Worm (Caenorhabditis elegans) whole organism, L1 larva: ENCODE data around the gene Y22D7AL.11.

Experiments used
- C34B4.2 ChIP-seq: sonication (generic microtip); optimal IDR thresholded peaks from 2 replicates; lab custom pipeline; 2017; ENCODE audit warnings: mild to moderate bottlenecking, missing genetic modification characterization, missing compliant biosample characterization
- F16B12.6 ChIP-seq: fragments of 150-350 bp; optimal IDR thresholded peaks from 2 replicates; lab custom pipeline; 2014; ENCODE audit warnings: missing biosample characterization, missing genetic modification characterization
- Y116A8C.19 ChIP-seq: sonication (generic microtip); optimal IDR thresholded peaks from 2 replicates; lab custom pipeline; 2016; ENCODE audit warnings: missing compliant biosample characterization, missing genetic modification characterization, borderline replicate concordance
- aha-1 ChIP-seq: fragments of 150-350 bp; optimal IDR thresholded peaks from 2 replicates; lab custom pipeline; 2014; ENCODE audit warnings: missing biosample characterization, missing genetic modification characterization
- ama-1 ChIP-seq: fragments of 150-350 bp; optimal IDR thresholded peaks from 2 replicates; lab custom pipeline; 2014
- blmp-1 ChIP-seq: fragments of 150-350 bp; optimal IDR thresholded peaks from 2 replicates; lab custom pipeline; 2014; ENCODE audit warnings: missing biosample characterization, missing genetic modification characterization
- ceh-8 ChIP-seq: fragments of 200-800 bp; sonication (Bioruptor generic); optimal IDR thresholded peaks from 2 replicates; lab custom pipeline; 2018; ENCODE audit warnings: mild to moderate bottlenecking, missing genetic modification characterization, moderate library complexity, missing compliant biosample characterization
- ces-1 ChIP-seq: fragments of 150-350 bp; optimal IDR thresholded peaks from 2 replicates; lab custom pipeline; 2014; ENCODE audit warnings: missing biosample characterization, missing genetic modification reagents, missing genetic modification characterization
- efl-1 ChIP-seq, 4 experiments: fragments of 150-350 bp; optimal IDR thresholded peaks in 3 of 4; peaks in 1 of 4; 1 replicate in 1 of 4; 2 replicates in 3 of 4; lab custom pipeline; 2014; ENCODE audit warnings: missing biosample characterization in 2 of 4, missing genetic modification characterization in 2 of 4, missing genetic modification reagents in 2 of 4
- efl-3 ChIP-seq: fragments of 200-800 bp; sonication (Bioruptor generic); optimal IDR thresholded peaks from 2 replicates; lab custom pipeline; 2018; ENCODE audit warnings: mild to moderate bottlenecking, missing genetic modification characterization, missing compliant biosample characterization
- egl-13 ChIP-seq: sonication (generic microtip); optimal IDR thresholded peaks from 2 replicates; lab custom pipeline; 2016; ENCODE audit warnings: missing genotype, missing genetic modification reagents, missing genetic modification characterization, missing compliant biosample characterization
- egl-27 ChIP-seq, 2 experiments: fragments of 150-350 bp in 1 of 2; sonication (generic microtip); optimal IDR thresholded peaks; 3 replicates each; lab custom pipeline; 2017 to 2018; ENCODE audit warnings: missing biosample characterization in 2 of 2, missing genetic modification characterization in 2 of 2, missing genetic modification reagents in 2 of 2
- elt-2 ChIP-seq: sonication (generic microtip); optimal IDR thresholded peaks from 2 replicates; lab custom pipeline; 2016; ENCODE audit warnings: missing genetic modification characterization, mild to moderate bottlenecking, inconsistent platforms, missing compliant biosample characterization, missing genetic modification reagents
- elt-3 ChIP-seq, 6 experiments: fragments of 150-350 bp in 1 of 6; sonication (generic microtip); optimal IDR thresholded peaks; 2 replicates each; lab custom pipeline; 2017 to 2018; ENCODE audit warnings: missing biosample characterization in 6 of 6, missing genetic modification characterization in 6 of 6, inconsistent platforms in 1 of 6
- fkh-10 ChIP-seq: sonication (generic microtip); optimal IDR thresholded peaks from 2 replicates; lab custom pipeline; 2017; ENCODE audit warnings: missing biosample characterization, missing genetic modification reagents, missing genetic modification characterization
- fkh-4 ChIP-seq: sonication (generic microtip); optimal IDR thresholded peaks from 2 replicates; lab custom pipeline; 2016; ENCODE audit warnings: missing compliant biosample characterization, missing genetic modification characterization, borderline replicate concordance
- fkh-8 ChIP-seq: sonication (generic microtip); optimal IDR thresholded peaks from 2 replicates; lab custom pipeline; 2016; ENCODE audit warnings: mild to moderate bottlenecking, missing genetic modification characterization, missing compliant biosample characterization
- fos-1 ChIP-seq: fragments of 150-350 bp; optimal IDR thresholded peaks from 2 replicates; lab custom pipeline; 2014; ENCODE audit warnings: missing biosample characterization, missing genetic modification characterization
- hlh-17 ChIP-seq: fragments of 200-800 bp; sonication (Bioruptor generic); optimal IDR thresholded peaks from 2 replicates; lab custom pipeline; 2018; ENCODE audit warnings: missing genetic modification characterization, mild to moderate bottlenecking, missing compliant biosample characterization, moderate library complexity, borderline replicate concordance
- hlh-4 ChIP-seq: sonication (generic microtip); optimal IDR thresholded peaks from 2 replicates; lab custom pipeline; 2016; ENCODE audit warnings: mild to moderate bottlenecking, missing genetic modification characterization, missing compliant biosample characterization
- hpl-2 ChIP-seq: fragments of 150-350 bp; optimal IDR thresholded peaks from 2 replicates; lab custom pipeline; 2014; ENCODE audit warnings: missing biosample characterization, missing genetic modification reagents, missing genetic modification characterization
- jun-1 ChIP-seq: fragments of 150-350 bp; optimal IDR thresholded peaks from 2 replicates; lab custom pipeline; 2014; ENCODE audit warnings: missing biosample characterization, missing genetic modification reagents, missing genetic modification characterization
- lin-13 ChIP-seq: fragments of 150-350 bp; optimal IDR thresholded peaks from 2 replicates; lab custom pipeline; 2014; ENCODE audit warnings: missing biosample characterization, missing genetic modification reagents, missing genetic modification characterization
- lin-39 ChIP-seq: fragments of 150-350 bp; optimal IDR thresholded peaks from 2 replicates; lab custom pipeline; 2014; ENCODE audit warnings: missing biosample characterization, missing genetic modification reagents, missing genetic modification characterization
- mef-2 ChIP-seq: fragments of 150-350 bp; optimal IDR thresholded peaks from 2 replicates; lab custom pipeline; 2014; ENCODE audit warnings: missing biosample characterization, missing genetic modification characterization
- mep-1 ChIP-seq: fragments of 150-350 bp; optimal IDR thresholded peaks from 2 replicates; lab custom pipeline; 2014; ENCODE audit warnings: missing biosample characterization, missing genetic modification characterization
- nhr-12 ChIP-seq: sonication (generic microtip); optimal IDR thresholded peaks from 2 replicates; lab custom pipeline; 2017; ENCODE audit warnings: missing biosample characterization, missing genetic modification characterization
- nhr-19 ChIP-seq: fragments of 200-800 bp; sonication (Bioruptor generic); conservative IDR thresholded peaks from 2 replicates; pipeline ENCODE4 v1.3.6; 2022; ENCODE audit warnings: missing genetic modification characterization, missing compliant biosample characterization
- nhr-28 ChIP-seq: fragments of 150-350 bp; optimal IDR thresholded peaks from 2 replicates; lab custom pipeline; 2014; ENCODE audit warnings: missing biosample characterization, missing genetic modification characterization
- nhr-76 ChIP-seq: sonication (generic microtip); optimal IDR thresholded peaks from 2 replicates; lab custom pipeline; 2017; ENCODE audit warnings: missing biosample characterization, missing genetic modification characterization
- nhr-77 ChIP-seq: fragments of 150-350 bp; optimal IDR thresholded peaks from 2 replicates; lab custom pipeline; 2014; ENCODE audit warnings: missing biosample characterization, missing genetic modification characterization
- nhr-84 ChIP-seq: sonication (generic microtip); optimal IDR thresholded peaks from 2 replicates; lab custom pipeline; 2017; ENCODE audit warnings: missing biosample characterization, missing genetic modification characterization
- nhr-85 ChIP-seq: sonication (generic microtip); peaks from one replicate; lab custom pipeline; 2016; ENCODE audit warnings: missing genetic modification characterization, inconsistent platforms, missing compliant biosample characterization
- nhr-90 ChIP-seq: sonication (generic microtip); optimal IDR thresholded peaks from 2 replicates; lab custom pipeline; 2016; ENCODE audit warnings: mild to moderate bottlenecking, missing genetic modification characterization, missing compliant biosample characterization; ENCODE audit not compliant: poor library complexity
- pax-3 ChIP-seq: fragments of 200-800 bp; sonication (Bioruptor generic); optimal IDR thresholded peaks from 2 replicates; lab custom pipeline; 2018; ENCODE audit warnings: mild to moderate bottlenecking, missing genetic modification characterization, moderate library complexity, missing compliant biosample characterization
- pqm-1 ChIP-seq: sonication (generic microtip); optimal IDR thresholded peaks from 3 replicates; lab custom pipeline; 2017; ENCODE audit warnings: missing biosample characterization, missing genetic modification characterization
- snpc-4 ChIP-seq: fragments of 150-350 bp; optimal IDR thresholded peaks from 2 replicates; lab custom pipeline; 2014; ENCODE audit warnings: missing biosample characterization, missing genetic modification characterization
- sup-37 ChIP-seq: fragments of 200-800 bp; sonication (Bioruptor generic); optimal IDR thresholded peaks from 2 replicates; lab custom pipeline; 2018; ENCODE audit warnings: mild to moderate bottlenecking, missing genetic modification characterization, missing compliant biosample characterization
- swsn-7 ChIP-seq: sonication (generic microtip); optimal IDR thresholded peaks from 2 replicates; lab custom pipeline; 2016; ENCODE audit warnings: missing genetic modification characterization, missing compliant biosample characterization
- tbx-2 ChIP-seq: sonication (generic microtip); optimal IDR thresholded peaks from 2 replicates; lab custom pipeline; 2016; ENCODE audit warnings: missing genetic modification characterization, missing compliant biosample characterization
- unc-130 ChIP-seq: fragments of 150-350 bp; optimal IDR thresholded peaks from 2 replicates; lab custom pipeline; 2017; ENCODE audit warnings: missing biosample characterization, missing genetic modification characterization, inconsistent platforms
- zag-1 ChIP-seq: fragments of 150-350 bp; optimal IDR thresholded peaks from 2 replicates; lab custom pipeline; 2014; ENCODE audit warnings: missing biosample characterization, missing genetic modification characterization
- zip-4 ChIP-seq: fragments of 200-800 bp; sonication (Bioruptor generic); optimal IDR thresholded peaks from 2 replicates; lab custom pipeline; 2018; ENCODE audit warnings: mild to moderate bottlenecking, missing genetic modification characterization, moderate library complexity, missing compliant biosample characterization
- ztf-11 ChIP-seq, 2 experiments: sonication (generic microtip); optimal IDR thresholded peaks; 2 replicates each; lab custom pipeline; 2016 to 2017; ENCODE audit warnings: missing genetic modification characterization in 2 of 2, missing biosample characterization in 1 of 2, missing compliant biosample characterization in 1 of 2
- ztf-4 ChIP-seq: fragments of 150-350 bp; optimal IDR thresholded peaks from 2 replicates; lab custom pipeline; 2014; ENCODE audit warnings: missing biosample characterization, missing genetic modification characterization

Y22D7AL.11 gene

DNA sequence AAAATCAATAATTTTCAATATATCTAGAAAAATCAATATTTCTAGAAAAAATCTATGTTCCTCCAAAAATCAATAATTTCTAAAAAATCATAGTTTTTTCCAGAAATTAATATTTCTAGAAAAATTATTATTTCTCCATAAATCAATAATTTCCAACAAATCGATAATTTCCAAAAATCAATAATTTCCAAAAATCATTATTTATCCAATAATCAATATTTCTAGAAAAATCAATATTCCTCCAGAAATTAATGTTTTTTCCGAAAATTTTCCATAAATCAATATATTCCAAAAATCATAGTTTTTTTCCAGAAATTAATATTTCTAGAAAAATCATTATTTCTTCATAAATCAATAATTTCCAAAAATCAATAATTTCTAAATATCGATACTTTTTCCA lies 28.9 kb upstream of the Y22D7AL.11 start:
- TF ChIP-seq ceh-8 (no peak), zag-1 (no peak), mef-2 (no peak), pax-3 (tag; lab: Kevin White, UChicago) (no peak), Y116A8C.19 (tag; lab: Kevin White, UChicago) (no peak), egl-13 (tag; lab: Kevin White, UChicago) (no peak), C34B4.2 (tag; lab: Kevin White, UChicago) (no peak), nhr-19 (GFP tag; lab: Robert Waterston, UW) (no peak), sup-37 (GFP tag; lab: Kevin White, UChicago) (no peak), ztf-4 (tag; lab: Kevin White, UChicago) (no peak), elt-3 (tag; optimal IDR thresholded peaks at IDR 0.05; lab: Kevin White, UChicago) (no peak), unc-130 (tag; lab: Kevin White, UChicago) (no peak), snpc-4 (tag; lab: Kevin White, UChicago) (no peak), fkh-8 (tag; lab: Kevin White, UChicago) (no peak), elt-2 (no peak), blmp-1 (no peak), nhr-28 (tag; lab: Kevin White, UChicago) (no peak)

DNA sequence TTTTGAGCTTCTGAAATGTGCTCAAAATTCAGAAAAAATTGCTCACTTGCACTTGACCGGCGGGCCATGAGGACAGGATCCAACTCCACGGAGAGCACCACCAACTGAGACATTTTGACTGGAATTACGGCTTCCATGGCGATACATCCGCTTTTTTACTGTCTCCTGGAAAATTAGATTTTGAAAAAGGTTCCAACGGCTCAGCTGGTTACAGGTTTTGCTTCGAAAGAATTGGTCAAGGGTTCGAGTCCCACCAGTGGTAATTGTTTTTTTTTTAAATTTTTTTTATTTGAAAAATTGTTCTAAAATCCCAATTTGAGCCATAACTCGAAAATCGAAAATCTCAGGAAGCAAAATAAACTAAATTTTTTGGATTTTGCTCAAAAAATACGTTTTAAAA lies 28.2 kb upstream of the Y22D7AL.11 start:
- TF ChIP-seq nhr-85 (tag; lab: Kevin White, UChicago) (peak; percentile 15), swsn-7 (tag; lab: Kevin White, UChicago) (no peak), zip-4 (GFP tag; lab: Kevin White, UChicago) (no peak), nhr-28 (tag; lab: Kevin White, UChicago) (no peak), nhr-76 (no peak)

DNA sequence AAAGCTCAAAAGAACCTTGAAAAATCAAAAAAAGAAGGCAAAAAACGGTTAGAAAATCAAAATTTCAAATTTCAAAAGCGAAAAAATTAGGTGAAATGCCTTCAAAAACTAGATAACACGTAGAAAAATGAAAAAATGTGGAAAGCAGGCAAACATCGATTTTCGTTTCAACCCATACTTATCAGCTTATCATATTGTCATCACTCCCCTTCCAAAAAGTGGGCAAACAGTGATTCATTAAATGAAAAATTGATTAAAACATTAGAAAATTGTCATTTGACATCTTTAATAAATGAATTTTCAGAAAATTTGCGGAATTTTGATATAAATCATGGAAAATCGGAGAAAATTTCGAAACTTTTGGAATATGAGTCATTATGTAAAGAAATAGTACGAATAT lies 26.9 kb upstream of the Y22D7AL.11 start:
- TF ChIP-seq elt-2 = peak; percentile 28
- TF ChIP-seq efl-1 (optimal IDR thresholded peaks at IDR 0.05; lab: Kevin White, UChicago) = no peak
- peak in 1 of 2 experiments; percentile 20 for TF ChIP-seq efl-1 (GFP tag; optimal IDR thresholded peaks at IDR 0.05 in 1 of 2; lab: Kevin White, UChicago)
- no peak for TF ChIP-seq lin-13 (GFP tag; lab: Kevin White, UChicago)

DNA sequence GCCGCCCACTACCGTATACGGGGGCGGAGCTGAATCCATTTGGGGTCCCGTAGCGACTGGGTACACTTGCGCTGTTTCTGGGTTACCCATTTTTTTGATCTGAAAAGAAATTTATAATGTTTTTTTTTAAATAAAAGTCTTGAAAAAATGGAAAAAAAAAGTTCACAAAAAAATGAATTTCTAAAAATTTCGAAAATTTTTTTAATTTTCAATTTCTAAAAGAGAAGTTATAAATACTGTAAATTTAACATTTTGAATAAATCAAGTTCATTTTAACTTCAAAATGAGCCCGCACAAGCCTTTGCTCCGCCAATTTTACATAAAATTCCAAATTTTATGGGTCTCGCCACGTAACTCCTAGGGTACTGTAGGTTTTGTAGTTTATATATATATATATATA lies 25.6 kb upstream of the Y22D7AL.11 start, which contains the start of gene Y22D7AL.15:
TSS of gene Y22D7AL.15 (minus strand) at position 101 of the 400 bp plus-strand sequence.
- TF ChIP-seq mep-1 (tag; lab: Kevin White, UChicago) (no peak), lin-39 (tag; lab: Kevin White, UChicago) (no peak), nhr-12 (tag; lab: Kevin White, UChicago) (no peak), nhr-85 (tag; lab: Kevin White, UChicago) (no peak), efl-3 (GFP tag; lab: Kevin White, UChicago) (no peak), tbx-2 (no peak), pqm-1 (tag; lab: Kevin White, UChicago) (no peak), hpl-2 (no peak), ceh-8 (no peak), F16B12.6 (tag; lab: Kevin White, UChicago) (no peak), hlh-4 (no peak), ztf-11 (tag; optimal IDR thresholded peaks at IDR 0.05; lab: Kevin White, UChicago) (no peak)

DNA sequence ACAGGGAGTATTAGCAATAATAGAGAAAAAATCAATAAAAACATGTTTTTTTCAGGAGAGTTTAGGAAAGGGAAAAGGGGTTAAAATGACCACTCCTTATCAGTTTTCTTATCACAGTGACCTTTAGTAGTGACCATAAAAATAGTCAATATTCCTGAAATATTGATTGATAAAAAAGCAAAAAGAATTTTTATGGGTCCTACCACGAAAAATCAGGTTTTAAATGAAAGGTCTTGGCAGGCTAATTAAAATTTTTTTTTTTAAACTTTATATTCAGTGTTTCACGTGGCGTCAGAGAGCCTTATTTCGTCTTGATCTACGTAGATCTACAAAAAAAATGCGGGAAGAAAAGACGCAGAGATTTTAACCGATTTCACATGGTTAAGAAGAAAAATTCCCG lies 23.2 kb upstream of the Y22D7AL.11 start, which contains the start of gene cht-4:
TSS of gene cht-4 (minus strand) at position 101 of the 400 bp plus-strand sequence.
- TF ChIP-seq fkh-4 (tag; lab: Kevin White, UChicago) (no peak), ces-1 (GFP tag; lab: Kevin White, UChicago) (no peak), nhr-77 (no peak), pqm-1 (tag; lab: Kevin White, UChicago) (no peak), snpc-4 (tag; lab: Kevin White, UChicago) (no peak), aha-1 (tag; lab: Kevin White, UChicago) (no peak), hlh-17 (GFP tag; lab: Kevin White, UChicago) (no peak), jun-1 (tag; lab: Kevin White, UChicago) (no peak), egl-13 (tag; lab: Kevin White, UChicago) (no peak), F16B12.6 (tag; lab: Kevin White, UChicago) (no peak), ama-1 (lab: Kevin White, UChicago) (no peak), fkh-10 (GFP tag; lab: Kevin White, UChicago) (no peak), fos-1 (tag; lab: Kevin White, UChicago) (no peak), nhr-84 (no peak), nhr-90 (tag; lab: Kevin White, UChicago) (no peak), egl-27 (tag; optimal IDR thresholded peaks at IDR 0.05; lab: Kevin White, UChicago) (no peak)
